Fruit fly (Drosophila melanogaster) whole organism, embryonic: ENCODE results near the gene Rpp14a.

Experiments used
- Adf1 ChIP-seq: fragments of 200-800 bp; sonication (Bioruptor generic); IDR thresholded peaks from 2 replicates; pipeline ENCODE4 v1.3.6; 2022; ENCODE audit warnings: missing biosample characterization, missing genetic modification characterization
- Aef1 ChIP-seq: fragments of 200-800 bp; sonication (Bioruptor generic); IDR thresholded peaks from 3 replicates; pipeline ENCODE4 v1.3.6; 2022; ENCODE audit warnings: missing biosample characterization, missing genetic modification characterization
- CG10565 ChIP-seq: fragments of 200-800 bp; sonication (Bioruptor generic); optimal IDR thresholded peaks from 3 replicates; lab custom pipeline; 2016; ENCODE audit warnings: missing biosample characterization, mild to moderate bottlenecking, missing genetic modification characterization
- CG14441 ChIP-seq: fragments of 200-800 bp; sonication (Bioruptor generic); IDR thresholded peaks from 2 replicates; pipeline ENCODE4 v1.3.6; 2022; ENCODE audit warnings: missing biosample characterization, missing genetic modification characterization
- CG1602 ChIP-seq: fragments of 200-800 bp; sonication (Bioruptor generic); optimal IDR thresholded peaks from 3 replicates; lab custom pipeline; 2016; ENCODE audit warnings: missing biosample characterization, missing genetic modification characterization
- CG17328 ChIP-seq: fragments of 200-800 bp; sonication (Bioruptor generic); IDR thresholded peaks from 2 replicates; pipeline ENCODE4 v1.3.6; 2022; ENCODE audit warnings: missing biosample characterization, missing genetic modification characterization
- CG18599 ChIP-seq: fragments of 200-800 bp; sonication (Bioruptor generic); optimal IDR thresholded peaks from 3 replicates; lab custom pipeline; 2017; ENCODE audit warnings: missing biosample characterization, missing genetic modification characterization, mild to moderate bottlenecking, moderate library complexity, missing genetic modification reagents
- CG18619 ChIP-seq: fragments of 200-800 bp; sonication (Bioruptor generic); optimal IDR thresholded peaks from 3 replicates; lab custom pipeline; 2017; ENCODE audit warnings: missing biosample characterization, mild to moderate bottlenecking, missing genetic modification characterization
- CG2678 ChIP-seq: fragments of 200-800 bp; sonication (Bioruptor generic); optimal IDR thresholded peaks from 3 replicates; lab custom pipeline; 2019; ENCODE audit warnings: missing biosample characterization, mild to moderate bottlenecking, missing genetic modification characterization, moderate library complexity
- CG30403 ChIP-seq: fragments of 200-800 bp; sonication (Bioruptor generic); optimal IDR thresholded peaks from 3 replicates; lab custom pipeline; 2016; ENCODE audit warnings: missing biosample characterization, missing genetic modification characterization
- CG31224 ChIP-seq: fragments of 200-800 bp; sonication (Bioruptor generic); IDR thresholded peaks from 2 replicates; pipeline ENCODE4 v1.3.6; 2022; ENCODE audit warnings: missing biosample characterization, missing genetic modification characterization
- CG4820 ChIP-seq: fragments of 200-800 bp; sonication (Bioruptor generic); optimal IDR thresholded peaks from 3 replicates; lab custom pipeline; 2016; ENCODE audit warnings: missing biosample characterization, missing genetic modification characterization
- CG6654 ChIP-seq: fragments of 200-800 bp; sonication (Bioruptor generic); optimal IDR thresholded peaks from 2 replicates; lab custom pipeline; 2017; ENCODE audit warnings: missing biosample characterization, mild to moderate bottlenecking, missing genetic modification characterization
- CG9817 ChIP-seq: fragments of 200-800 bp; sonication (Bioruptor generic); optimal IDR thresholded peaks from 2 replicates; lab custom pipeline; 2018; ENCODE audit warnings: missing biosample characterization, mild to moderate bottlenecking, missing genetic modification characterization, moderate library complexity
- D ChIP-seq, 2 experiments: fragments of 200-800 bp in 1 of 2; fragments of >200 bp in 1 of 2; sonication (Bioruptor generic) in 1 of 2; optimal IDR thresholded peaks; 2 replicates in 1 of 2; 3 replicates in 1 of 2; lab custom pipeline; 2017; ENCODE audit warnings: mild to moderate bottlenecking in 1 of 2, missing biosample characterization in 1 of 2, missing genetic modification characterization in 1 of 2, missing genetic modification reagents in 1 of 2
- Deaf1 ChIP-seq: fragments of 200-800 bp; optimal IDR thresholded peaks from 3 replicates; lab custom pipeline; 2019; ENCODE audit warnings: missing biosample characterization, mild to moderate bottlenecking, missing genetic modification characterization, moderate library complexity
- Fer1 ChIP-seq: fragments of 200-800 bp; sonication (Bioruptor generic); optimal IDR thresholded peaks from 2 replicates; lab custom pipeline; 2017; ENCODE audit warnings: missing biosample characterization, mild to moderate bottlenecking, missing genetic modification characterization
- H15 ChIP-seq: fragments of 200-800 bp; sonication (Bioruptor generic); IDR thresholded peaks from 3 replicates; pipeline ENCODE4 v1.3.6; 2022; ENCODE audit warnings: missing biosample characterization, missing genetic modification characterization
- MESR4 ChIP-seq: fragments of 200-800 bp; sonication (Bioruptor generic); optimal IDR thresholded peaks from 2 replicates; lab custom pipeline; 2018; ENCODE audit warnings: missing biosample characterization, mild to moderate bottlenecking, missing genetic modification characterization, moderate library complexity
- Nf-YC ChIP-seq: fragments of 200-800 bp; optimal IDR thresholded peaks from 3 replicates; lab custom pipeline; 2019; ENCODE audit warnings: missing biosample characterization, mild to moderate bottlenecking, missing genetic modification characterization, moderate library complexity
- Pdp1 ChIP-seq, 2 experiments: fragments of 200-800 bp; sonication (Bioruptor generic); optimal IDR thresholded peaks; 3 replicates each; lab custom pipeline; 2016; ENCODE audit warnings: missing biosample characterization in 2 of 2, missing genetic modification characterization in 2 of 2, mild to moderate bottlenecking in 1 of 2, moderate library complexity in 1 of 2
- Ptx1 ChIP-seq: fragments of 200-800 bp; sonication (Bioruptor generic); IDR thresholded peaks from 2 replicates; pipeline ENCODE4 v1.3.6; 2022; ENCODE audit warnings: missing biosample characterization, missing genetic modification characterization
- Taf1 ChIP-seq: fragments of 200-800 bp; sonication (Bioruptor generic); IDR thresholded peaks from 2 replicates; pipeline ENCODE4 v1.3.6; 2022; ENCODE audit warnings: missing biosample characterization, missing genetic modification characterization
- Xbp1 ChIP-seq: fragments of 200-800 bp; sonication (Bioruptor generic); optimal IDR thresholded peaks from 3 replicates; lab custom pipeline; 2016; ENCODE audit warnings: missing biosample characterization, mild to moderate bottlenecking, missing genetic modification characterization
- al ChIP-seq: fragments of 200-800 bp; sonication (Bioruptor generic); IDR thresholded peaks from 2 replicates; pipeline ENCODE4 v1.3.6; 2022; ENCODE audit warnings: missing biosample characterization, missing genetic modification characterization
- ara ChIP-seq: fragments of 200-800 bp; sonication (Bioruptor generic); IDR thresholded peaks from 2 replicates; pipeline ENCODE4 v1.3.6; 2022; ENCODE audit warnings: missing biosample characterization, missing genetic modification characterization
- cg ChIP-seq: fragments of 200-800 bp; sonication (Bioruptor generic); optimal IDR thresholded peaks from 3 replicates; lab custom pipeline; 2019; ENCODE audit warnings: missing biosample characterization, mild to moderate bottlenecking, missing genetic modification characterization, moderate library complexity
- dysf ChIP-seq: fragments of 200-800 bp; sonication (Bioruptor generic); IDR thresholded peaks from 3 replicates; pipeline ENCODE4 v1.3.6; 2022; ENCODE audit warnings: missing biosample characterization, missing genetic modification characterization
- ems ChIP-seq: fragments of 200-800 bp; sonication (Bioruptor generic); optimal IDR thresholded peaks from 3 replicates; lab custom pipeline; 2016; ENCODE audit warnings: missing biosample characterization, missing genetic modification characterization
- exex ChIP-seq: fragments of 200-800 bp; sonication (Bioruptor generic); optimal IDR thresholded peaks from 4 replicates; lab custom pipeline; 2018; ENCODE audit warnings: missing biosample characterization, mild to moderate bottlenecking, missing genetic modification characterization, moderate library complexity
- eyg ChIP-seq: fragments of 200-800 bp; sonication (Bioruptor generic); optimal IDR thresholded peaks from 3 replicates; lab custom pipeline; 2016; ENCODE audit warnings: missing biosample characterization, missing genetic modification characterization
- gfzf ChIP-seq: fragments of 200-800 bp; sonication (Bioruptor generic); optimal IDR thresholded peaks from 2 replicates; lab custom pipeline; 2016; ENCODE audit warnings: missing biosample characterization, mild to moderate bottlenecking, missing genetic modification characterization, moderate library complexity
- gsb-n ChIP-seq: fragments of 200-800 bp; sonication (Bioruptor generic); optimal IDR thresholded peaks from 3 replicates; lab custom pipeline; 2018; ENCODE audit warnings: missing biosample characterization, mild to moderate bottlenecking, missing genetic modification characterization
- lov ChIP-seq, 2 experiments: fragments of 200-800 bp in 1 of 2; fragments of >200 bp in 1 of 2; sonication (Bioruptor generic) in 1 of 2; IDR thresholded peaks in 1 of 2; optimal IDR thresholded peaks in 1 of 2; 2 replicates in 1 of 2; 3 replicates in 1 of 2; pipeline versions ENCODE4 v1.3.6 to Lab custom; 2017 to 2022; ENCODE audit warnings: missing biosample characterization in 1 of 2, missing genetic modification characterization in 1 of 2
- oc ChIP-seq: fragments of 200-800 bp; sonication (Bioruptor generic); optimal IDR thresholded peaks from 2 replicates; lab custom pipeline; 2018; ENCODE audit warnings: missing biosample characterization, mild to moderate bottlenecking, missing genetic modification characterization, moderate library complexity
- p53 ChIP-seq: fragments of 200-800 bp; sonication (Bioruptor generic); optimal IDR thresholded peaks from 2 replicates; lab custom pipeline; 2016; ENCODE audit warnings: missing biosample characterization, missing genetic modification characterization
- ranshi ChIP-seq: fragments of 200-800 bp; sonication (Bioruptor generic); IDR thresholded peaks from 2 replicates; pipeline ENCODE4 v1.3.6; 2022; ENCODE audit warnings: missing biosample characterization, missing genetic modification characterization
- ro ChIP-seq: fragments of 200-800 bp; sonication (Bioruptor generic); IDR thresholded peaks from 2 replicates; pipeline ENCODE4 v1.3.6; 2022; ENCODE audit warnings: missing biosample characterization, missing genetic modification characterization
- row ChIP-seq: fragments of 200-800 bp; sonication (Bioruptor generic); IDR thresholded peaks from 3 replicates; pipeline ENCODE4 v1.3.6; 2022; ENCODE audit warnings: missing biosample characterization, missing genetic modification characterization
- sob ChIP-seq: fragments of 200-800 bp; sonication (Bioruptor generic); IDR thresholded peaks from 2 replicates; pipeline ENCODE4 v1.3.6; 2022; ENCODE audit warnings: missing biosample characterization, missing genetic modification characterization
- stc ChIP-seq: fragments of 200-800 bp; sonication (Bioruptor generic); IDR thresholded peaks from 2 replicates; pipeline ENCODE4 v1.3.6; 2022; ENCODE audit warnings: missing biosample characterization, missing genetic modification characterization
- tgo ChIP-seq: fragments of 200-800 bp; sonication (Bioruptor generic); IDR thresholded peaks from 3 replicates; pipeline ENCODE4 v1.3.6; 2022; ENCODE audit warnings: missing biosample characterization, missing genetic modification characterization
- tna ChIP-seq: fragments of 200-800 bp; sonication (Bioruptor generic); IDR thresholded peaks from 2 replicates; pipeline ENCODE4 v1.3.6; 2022; ENCODE audit warnings: missing biosample characterization, missing genetic modification characterization; ENCODE audit not compliant: partially characterized antibody
- trem ChIP-seq: fragments of 200-800 bp; optimal IDR thresholded peaks from 3 replicates; lab custom pipeline; 2019; ENCODE audit warnings: missing biosample characterization, mild to moderate bottlenecking, missing genetic modification characterization, moderate library complexity
- ttk ChIP-seq: fragments of 200-800 bp; sonication (Bioruptor generic); IDR thresholded peaks from 2 replicates; pipeline ENCODE4 v2.1.2; 2022; ENCODE audit warnings: missing biosample characterization, missing genetic modification characterization
- vnd ChIP-seq: fragments of 200-800 bp; sonication (Bioruptor generic); IDR thresholded peaks from 3 replicates; pipeline ENCODE4 v1.3.6; 2022; ENCODE audit warnings: missing biosample characterization, missing genetic modification characterization; ENCODE audit not compliant: partially characterized antibody
- vvl ChIP-seq: fragments of 200-800 bp; sonication (Bioruptor generic); IDR thresholded peaks from 2 replicates; pipeline ENCODE4 v1.3.6; 2022; ENCODE audit warnings: missing biosample characterization, missing genetic modification characterization
- zfh1 ChIP-seq: fragments of 200-800 bp; sonication (Bioruptor generic); IDR thresholded peaks from 3 replicates; pipeline ENCODE4 v1.3.6; 2022; ENCODE audit warnings: missing biosample characterization, missing genetic modification characterization

The Rpp14a gene

DNA sequence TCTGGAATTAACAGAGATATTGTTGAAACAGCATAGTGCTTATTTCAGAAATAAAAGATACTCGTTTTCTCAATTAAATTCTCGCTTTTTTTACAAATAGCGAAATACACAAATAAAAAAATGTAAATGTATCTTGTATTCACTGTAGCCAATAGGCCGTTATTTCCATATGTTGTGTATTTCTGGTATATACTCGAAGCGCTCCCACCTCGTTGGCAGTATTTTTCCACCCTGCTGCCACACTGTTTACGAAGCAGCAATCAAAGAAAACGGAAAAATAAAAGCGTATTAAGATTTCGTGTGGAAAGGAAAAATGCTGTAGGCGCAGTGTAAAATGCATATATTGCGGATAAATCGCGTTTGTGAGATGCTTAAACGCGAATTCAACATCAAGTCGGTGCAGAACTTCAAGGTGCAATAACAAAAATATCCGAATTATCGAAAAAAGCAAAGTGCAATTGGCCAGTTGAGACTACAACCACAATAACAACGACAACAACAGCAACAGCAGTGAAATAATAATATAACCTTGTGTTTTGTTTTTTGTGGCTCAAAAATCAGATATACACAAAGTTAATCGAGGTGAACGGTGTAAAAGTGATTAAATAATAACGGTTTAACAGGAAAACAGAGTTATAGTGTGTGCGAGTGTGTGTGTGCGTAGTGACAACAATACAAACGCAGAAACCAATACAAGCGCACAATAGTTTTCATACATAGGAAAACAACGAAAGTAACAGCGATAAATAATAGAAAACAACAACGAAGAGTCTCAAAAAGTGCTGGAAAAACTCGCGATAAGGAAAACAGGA lies 1.6 kb downstream of the Rpp14a start, which contains the start of gene sima (continued):
- TF ChIP-seq vnd (no peak), Xbp1 (GFP tag; lab: Kevin White, UChicago) (peak; percentile 57), Nf-YC (tag; lab: Kevin White, UChicago) (peak; percentile 50), eyg (GFP tag; lab: Kevin White, UChicago) (peak; percentile 35), Ptx1 (peak; percentile 52; the same call in 1 of the 2 replicates), Aef1 (GFP tag; lab: Robert Waterston, UW) (no peak), CG9817 (peak; percentile 1), ara (GFP tag; lab: Robert Waterston, UW) (no peak), ro (GFP tag; lab: Robert Waterston, UW) (no peak), CG18599 (GFP tag; lab: Kevin White, UChicago) (peak; percentile 24), MESR4 (GFP tag; lab: Kevin White, UChicago) (peak; percentile 65), CG4820 (GFP tag; lab: Kevin White, UChicago) (peak; percentile 8), CG18619 (GFP tag; lab: Kevin White, UChicago) (no peak), D (optimal IDR thresholded peaks at IDR 0.05; lab: Kevin White, UChicago) (no peak), D (GFP tag; optimal IDR thresholded peaks at IDR 0.05; lab: Kevin White, UChicago) (no peak), CG17328 (GFP tag; lab: Robert Waterston, UW) (0 out of 2 replicates have a peak, but pooled peaks have one; percentile 24), sob (GFP tag; lab: Robert Waterston, UW) (0 out of 2 replicates have a peak, but pooled peaks have one; percentile 26), dysf (GFP tag; lab: Robert Waterston, UW) (no peak), CG30403 (peak; percentile 37), al (0 out of 2 replicates have a peak, but pooled peaks have one; percentile 40), tna (GFP tag; lab: Robert Waterston, UW) (no peak), trem (tag; lab: Kevin White, UChicago) (peak; percentile 64), cg (peak; percentile 88), Adf1 (GFP tag; lab: Robert Waterston, UW) (peak; percentile 24; the same call in 1 of the 2 replicates), CG31224 (GFP tag; lab: Robert Waterston, UW) (0 out of 2 replicates have a peak, but pooled peaks have one; percentile 35), tgo (GFP tag; lab: Robert Waterston, UW) (peak; percentile 31; the same call in 2 of the 3 replicates), Deaf1 (peak; percentile 30), ems (GFP tag; lab: Kevin White, UChicago) (peak; percentile 18), Pdp1 (GFP tag; optimal IDR thresholded peaks at IDR 0.05; lab: Kevin White, UChicago) (peak; percentile 16 to 61), exex (peak; percentile 32), zfh1 (GFP tag; lab: Robert Waterston, UW) (0 out of 3 replicates have a peak, but pooled peaks have one; percentile 32), vvl (GFP tag; lab: Robert Waterston, UW) (peak; percentile 69), CG2678 (tag; lab: Kevin White, UChicago) (peak; percentile 28), lov (optimal IDR thresholded peaks at IDR 0.05; lab: Kevin White, UChicago) (no peak), lov (GFP tag; IDR thresholded peaks at IDR 0.05; lab: Robert Waterston, UW) (no peak), stc (GFP tag; lab: Robert Waterston, UW) (0 out of 2 replicates have a peak, but pooled peaks have one; percentile 17), Taf1 (GFP tag; lab: Robert Waterston, UW) (0 out of 2 replicates have a peak, but pooled peaks have one; percentile 33), ttk (GFP tag; lab: Robert Waterston, UW) (peak; percentile 30), oc (peak; percentile 38), row (GFP tag; lab: Robert Waterston, UW) (peak; percentile 80), CG10565 (no peak), CG1602 (GFP tag; lab: Kevin White, UChicago) (no peak), gsb-n (tag; lab: Kevin White, UChicago) (peak; percentile 35), p53 (peak; percentile 27), CG14441 (GFP tag; lab: Robert Waterston, UW) (peak; percentile 59), H15 (GFP tag; lab: Robert Waterston, UW) (no peak), CG6654 (no peak), ranshi (no peak), gfzf (GFP tag; lab: Kevin White, UChicago) (peak; percentile 96), Fer1 (GFP tag; lab: Kevin White, UChicago) (peak; percentile 21)
